Worm (Caenorhabditis elegans) whole organism, early embryonic: Measurements from ENCODE around the gene B0361.14.

Experiments used
- ama-1 ChIP-seq: fragments of 150-350 bp; optimal IDR thresholded peaks from 2 replicates; lab custom pipeline; 2014
- hmbx-1 ChIP-seq: sonication (generic microtip); optimal IDR thresholded peaks from 2 replicates; lab custom pipeline; 2016; ENCODE audit warnings: mild to moderate bottlenecking, missing genetic modification characterization, missing compliant biosample characterization
- pes-1 ChIP-seq: fragments of 200-800 bp; sonication (Bioruptor generic); IDR thresholded peaks from 2 replicates; pipeline ENCODE4 v1.3.6; 2022; ENCODE audit warnings: missing genetic modification reagents, missing genetic modification characterization, missing compliant biosample characterization
- sea-1 ChIP-seq: fragments of 200-800 bp; sonication (Bioruptor generic); conservative IDR thresholded peaks from 2 replicates; pipeline ENCODE4 v1.3.6; 2022; ENCODE audit warnings: missing genetic modification characterization, missing compliant biosample characterization

DNA sequence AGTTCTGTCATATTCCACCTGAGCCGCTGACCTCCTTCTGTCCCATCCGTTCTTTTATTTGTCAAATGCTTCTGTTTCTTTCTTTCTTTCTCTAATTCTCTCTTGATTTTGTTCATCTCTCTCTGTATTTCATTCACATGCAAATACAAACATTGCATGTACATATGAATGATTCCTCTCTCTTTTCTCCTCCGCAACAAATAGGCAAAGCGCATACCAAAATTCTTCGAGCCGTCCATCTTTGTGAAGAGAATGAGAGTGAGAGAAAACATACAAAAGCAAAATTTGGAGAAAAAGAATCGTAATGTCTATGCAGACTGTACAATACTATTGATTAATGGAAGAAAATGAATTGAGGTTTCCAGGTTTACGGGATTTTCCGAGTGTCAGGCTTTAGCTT, 18.0 kb upstream of the B0361.14 start:
- TF ChIP-seq pes-1 (no peak), ama-1 (lab: Kevin White, UChicago) (no peak), sea-1 (no peak), hmbx-1 (tag; lab: Kevin White, UChicago) (no peak)
